Fruit fly (Drosophila melanogaster): ENCODE data around the gene Sms.

DNA sequence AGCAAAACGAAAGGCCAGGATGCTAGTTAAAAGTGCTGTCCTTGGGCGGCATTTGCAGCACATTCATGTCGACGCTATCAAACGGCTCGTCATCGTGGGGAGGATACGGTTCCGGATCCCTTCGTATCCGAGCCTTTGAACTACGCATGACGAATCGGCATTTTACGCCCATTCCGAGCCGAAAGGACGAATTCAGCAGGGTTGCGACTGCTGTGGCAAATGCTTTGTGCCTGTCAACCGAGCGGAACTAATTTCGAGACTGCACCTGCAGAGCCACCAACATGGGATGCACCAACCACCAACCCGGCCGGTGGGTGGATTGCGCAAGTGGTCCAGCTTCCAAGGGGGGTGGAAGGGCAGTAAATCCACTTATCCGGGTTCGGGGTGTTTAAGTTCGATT lies 13.5 kb upstream of the Sms start:
- no peak for TF ChIP-seq pros (GFP tag; optimal IDR thresholded peaks at IDR 0.05)
- no peak for TF ChIP-seq hkb (optimal IDR thresholded peaks at IDR 0.05)
- TF ChIP-seq hkb (GFP tag; IDR thresholded peaks at IDR 0.05): no peak
- TF ChIP-seq nerfin-2 (GFP tag; IDR thresholded peaks at IDR 0.05; ENCODE audit: partially characterized antibody): no peak
- no peak for TF ChIP-seq NC2α (GFP tag; optimal IDR thresholded peaks at IDR 0.05)
- no peak for TF ChIP-seq CG3726 (GFP tag; IDR thresholded peaks at IDR 0.05)
- TF ChIP-seq sd (tag; optimal IDR thresholded peaks at IDR 0.05): no peak
- TF ChIP-seq Dref (GFP tag; IDR thresholded peaks at IDR 0.05): no peak
- no peak for TF ChIP-seq sc (optimal IDR thresholded peaks at IDR 0.05)
- TF ChIP-seq sc (GFP tag; optimal IDR thresholded peaks at IDR 0.05): no peak
- no peak for TF ChIP-seq luna (GFP tag; optimal IDR thresholded peaks at IDR 0.05)
- TF ChIP-seq CG11560 (tag; IDR thresholded peaks at IDR 0.05): no peak
- no peak for TF ChIP-seq Hmx (GFP tag; optimal IDR thresholded peaks at IDR 0.05)
- no peak for TF ChIP-seq CG34376 (GFP tag; optimal IDR thresholded peaks at IDR 0.05)
- no peak for TF ChIP-seq pan (optimal IDR thresholded peaks at IDR 0.05)
- TF ChIP-seq pan (GFP tag; optimal IDR thresholded peaks at IDR 0.05 in 1 of 2, IDR thresholded peaks at IDR 0.05 in 1 of 2): no peak
- TF ChIP-seq caup (GFP tag; optimal IDR thresholded peaks at IDR 0.05; ENCODE audit: severe bottlenecking): no peak

Measured in whole organism, embryonic.